Fruit fly (Drosophila melanogaster) whole organism, pupa: ENCODE data around the gene CG32170.
A peak's percentile ranks its signal among the peaks of the same experiment; 100 is the strongest.

Experiments used
- CG10348 ChIP-seq: fragments of 200-800 bp; sonication (Bioruptor generic); IDR thresholded peaks from 2 replicates; pipeline ENCODE4 v1.3.6; 2022; ENCODE audit warnings: missing biosample characterization, missing genetic modification characterization
- CG12605 ChIP-seq: fragments of 200-800 bp; sonication (Bioruptor generic); IDR thresholded peaks from 2 replicates; pipeline ENCODE4 v1.3.6; 2022; ENCODE audit warnings: missing biosample characterization, missing genetic modification characterization
- CG13204 ChIP-seq: fragments of 200-800 bp; sonication (Bioruptor generic); optimal IDR thresholded peaks from 2 replicates; lab custom pipeline; 2018; ENCODE audit warnings: missing biosample characterization, mild to moderate bottlenecking, missing genetic modification characterization, moderate library complexity
- CG14655 ChIP-seq: fragments of 200-800 bp; sonication (Bioruptor generic); optimal IDR thresholded peaks from 3 replicates; lab custom pipeline; 2017; ENCODE audit warnings: mild to moderate bottlenecking, missing biosample characterization, missing genetic modification reagents, missing genetic modification characterization
- CG15710 ChIP-seq: fragments of 200-800 bp; sonication (Bioruptor generic); optimal IDR thresholded peaks from 2 replicates; lab custom pipeline; 2018; ENCODE audit warnings: missing biosample characterization, mild to moderate bottlenecking, missing genetic modification characterization, moderate library complexity
- CG17806 ChIP-seq: fragments of 200-800 bp; sonication (Bioruptor generic); optimal IDR thresholded peaks from 2 replicates; lab custom pipeline; 2018; ENCODE audit warnings: missing biosample characterization, mild to moderate bottlenecking, missing genetic modification characterization, moderate library complexity
- CG32121 ChIP-seq: fragments of 200-800 bp; sonication (Bioruptor generic); IDR thresholded peaks from 2 replicates; pipeline ENCODE4 v1.3.6; 2022; ENCODE audit warnings: missing biosample characterization, missing genetic modification characterization
- CG34367 ChIP-seq: fragments of 200-800 bp; sonication (Bioruptor generic); optimal IDR thresholded peaks from 2 replicates; lab custom pipeline; 2018; ENCODE audit warnings: missing biosample characterization, mild to moderate bottlenecking, missing genetic modification characterization
- CG4496 ChIP-seq: fragments of 200-800 bp; sonication (Bioruptor generic); IDR thresholded peaks from 3 replicates; pipeline ENCODE4 v1.3.6; 2022; ENCODE audit warnings: missing biosample characterization, missing genetic modification characterization
- CG8159 ChIP-seq: fragments of 200-800 bp; sonication (Bioruptor generic); optimal IDR thresholded peaks from 3 replicates; lab custom pipeline; 2018; ENCODE audit warnings: missing biosample characterization, mild to moderate bottlenecking, missing genetic modification characterization, moderate library complexity
- CG8301 ChIP-seq: fragments of 200-800 bp; sonication (Bioruptor generic); optimal IDR thresholded peaks from 2 replicates; lab custom pipeline; 2018; ENCODE audit warnings: missing biosample characterization, mild to moderate bottlenecking, missing genetic modification characterization
- CG9948 ChIP-seq: fragments of 200-800 bp; sonication (Bioruptor generic); optimal IDR thresholded peaks from 2 replicates; lab custom pipeline; 2018; ENCODE audit warnings: missing biosample characterization, mild to moderate bottlenecking, missing genetic modification characterization, moderate library complexity
- D1 ChIP-seq: fragments of 200-800 bp; sonication (Bioruptor generic); optimal IDR thresholded peaks from 2 replicates; lab custom pipeline; 2018; ENCODE audit warnings: missing biosample characterization, mild to moderate bottlenecking, missing genetic modification characterization, moderate library complexity
- EcR ChIP-seq: fragments of 200-800 bp; sonication (Bioruptor generic); optimal IDR thresholded peaks from 3 replicates; lab custom pipeline; 2019; ENCODE audit warnings: missing biosample characterization, missing genetic modification characterization, mild to moderate bottlenecking, moderate library complexity, missing genetic modification reagents
- Ets98B ChIP-seq: fragments of 200-800 bp; sonication (Bioruptor generic); IDR thresholded peaks from 2 replicates; pipeline ENCODE4 v1.3.6; 2022; ENCODE audit warnings: missing biosample characterization, missing genetic modification characterization
- Pif1A ChIP-seq: fragments of 200-800 bp; sonication (Bioruptor generic); optimal IDR thresholded peaks from 3 replicates; lab custom pipeline; 2016; ENCODE audit warnings: missing biosample characterization, missing genetic modification characterization
- Pif1B ChIP-seq: fragments of 200-800 bp; sonication (Bioruptor generic); optimal IDR thresholded peaks from 3 replicates; lab custom pipeline; 2016; ENCODE audit warnings: missing biosample characterization, missing genetic modification characterization
- Snoo ChIP-seq: fragments of 200-800 bp; sonication (Bioruptor generic); optimal IDR thresholded peaks from 3 replicates; lab custom pipeline; 2017; ENCODE audit warnings: missing biosample characterization, mild to moderate bottlenecking, missing genetic modification characterization, inconsistent platforms
- fd96Ca ChIP-seq: fragments of 200-800 bp; sonication (Bioruptor generic); IDR thresholded peaks from 3 replicates; pipeline ENCODE4 v1.3.6; 2022; ENCODE audit warnings: missing biosample characterization, missing genetic modification characterization
- gl ChIP-seq: fragments of 200-800 bp; sonication (Bioruptor generic); optimal IDR thresholded peaks from 2 replicates; lab custom pipeline; 2018; ENCODE audit warnings: missing biosample characterization, mild to moderate bottlenecking, missing genetic modification characterization
- rn ChIP-seq: fragments of 200-800 bp; sonication (Bioruptor generic); IDR thresholded peaks from 2 replicates; pipeline ENCODE4 v1.3.6; 2022; ENCODE audit warnings: missing biosample characterization, missing genetic modification characterization

CG32170 gene

dm6 chr3L:16876785-16877468, at the start of gene CG32170:
Gene CG32170, plus strand, starts transcription at chr3L:16877309.
- TF ChIP-seq CG8159 (no peak), CG34367 (tag; lab: Kevin White, UChicago) (no peak), fd96Ca (GFP tag; lab: Robert Waterston, UW) (no peak), EcR (GFP tag; lab: Kevin White, UChicago) (no peak), CG12605 (GFP tag; lab: Robert Waterston, UW) (no peak), Ets98B (GFP tag; lab: Robert Waterston, UW) (no peak), CG17806 (tag; lab: Kevin White, UChicago) (no peak), D1 (no peak), CG15710 (tag; lab: Kevin White, UChicago) (no peak), CG14655 (GFP tag; lab: Kevin White, UChicago) (no peak), CG4496 (GFP tag; lab: Robert Waterston, UW) (peak; percentile 53; the same call in 1 of the 3 replicates), CG13204 (GFP tag; lab: Kevin White, UChicago) (peak; percentile 29), rn (GFP tag; lab: Robert Waterston, UW) (no peak), Snoo (tag; lab: Kevin White, UChicago) (no peak), CG10348 (GFP tag; lab: Robert Waterston, UW) (no peak)

DNA sequence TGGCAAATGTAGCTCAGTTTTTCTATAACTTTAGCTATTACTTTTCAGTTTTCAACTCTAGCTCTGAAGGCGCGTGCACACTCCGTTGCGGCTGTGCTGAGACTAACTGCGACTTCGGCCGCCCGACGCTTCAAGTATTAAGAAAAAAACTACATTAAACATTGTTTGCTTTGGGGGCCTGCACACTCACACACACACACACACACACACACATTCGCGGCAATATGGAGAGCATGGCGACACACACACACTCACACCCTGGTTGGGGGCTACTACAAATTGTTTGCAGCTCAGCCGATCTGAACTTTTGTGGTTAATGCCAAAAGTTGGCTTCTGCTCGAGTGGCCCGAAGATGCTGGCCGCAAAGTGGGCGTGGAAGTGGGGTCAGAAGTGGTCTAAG, 48.1 kb upstream of the CG32170 start, which contains the start of gene CG13024:
CG13024 (minus strand) TSS at position 108 of the 400 bp plus-strand sequence.
- TF ChIP-seq Ets98B (GFP tag; lab: Robert Waterston, UW) (no peak), Snoo (tag; lab: Kevin White, UChicago) (no peak), Pif1A (GFP tag; lab: Kevin White, UChicago) (no peak), fd96Ca (GFP tag; lab: Robert Waterston, UW) (no peak), CG8159 (no peak), CG15710 (tag; lab: Kevin White, UChicago) (no peak), CG9948 (tag; lab: Kevin White, UChicago) (no peak), CG13204 (GFP tag; lab: Kevin White, UChicago) (no peak), rn (GFP tag; lab: Robert Waterston, UW) (no peak), CG12605 (GFP tag; lab: Robert Waterston, UW) (no peak), CG17806 (tag; lab: Kevin White, UChicago) (no peak), CG14655 (GFP tag; lab: Kevin White, UChicago) (no peak), Pif1B (no peak), EcR (GFP tag; lab: Kevin White, UChicago) (no peak)

dm6 chr3L:16829983-16830382, 47.1 kb upstream of the CG32170 start:
- peak; percentile 69 for TF ChIP-seq EcR (GFP tag; lab: Kevin White, UChicago)
- no peak for TF ChIP-seq CG8159

DNA sequence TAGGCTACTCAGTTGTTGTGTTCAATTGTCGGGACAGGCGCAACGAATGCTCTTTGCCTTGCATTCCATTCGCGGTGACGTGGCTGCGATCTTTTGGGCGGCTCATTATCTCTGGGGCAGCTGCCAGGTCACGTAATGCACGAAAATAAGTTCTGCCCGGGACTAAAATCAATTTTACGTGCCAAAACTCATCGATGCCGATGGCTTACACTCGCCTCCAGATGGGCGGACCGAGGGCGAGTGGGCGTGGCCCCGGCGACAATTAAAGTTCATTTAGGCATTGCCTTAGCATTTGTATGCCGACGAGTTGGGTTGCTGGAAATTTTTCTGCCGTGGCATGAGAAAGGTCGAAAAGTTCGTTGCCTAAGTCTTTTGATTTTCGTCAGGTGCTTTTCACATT, 40.4 kb upstream of the CG32170 start:
- TF ChIP-seq CG4496 (GFP tag; lab: Robert Waterston, UW): no peak
- no peak for TF ChIP-seq CG9948 (tag; lab: Kevin White, UChicago)
- no peak for TF ChIP-seq CG14655 (GFP tag; lab: Kevin White, UChicago)
- no peak for TF ChIP-seq gl
- no peak for TF ChIP-seq rn (GFP tag; lab: Robert Waterston, UW)
- TF ChIP-seq D1: no peak
- no peak for TF ChIP-seq CG12605 (GFP tag; lab: Robert Waterston, UW)
- no peak for TF ChIP-seq CG15710 (tag; lab: Kevin White, UChicago)
- TF ChIP-seq Pif1A (GFP tag; lab: Kevin White, UChicago): no peak
- no peak for TF ChIP-seq CG32121 (GFP tag; lab: Robert Waterston, UW)
- no peak for TF ChIP-seq Ets98B (GFP tag; lab: Robert Waterston, UW)
- TF ChIP-seq, all 21 proteins: peak for 0

dm6 chr3L:16840540-16840939, 36.6 kb upstream of the CG32170 start:
- no peak for TF ChIP-seq CG34367 (tag; lab: Kevin White, UChicago)
- no peak for TF ChIP-seq Pif1A (GFP tag; lab: Kevin White, UChicago)
- TF ChIP-seq CG8159: peak; percentile 31
- TF ChIP-seq Pif1B: no peak
- no peak for TF ChIP-seq CG9948 (tag; lab: Kevin White, UChicago)
- TF ChIP-seq Snoo (tag; lab: Kevin White, UChicago): no peak
- TF ChIP-seq, all 21 proteins: peak for 1

dm6 chr3L:16842087-16842567, 35.0 kb upstream of the CG32170 start, which contains the start of gene TSG101:
Gene TSG101, plus strand, starts transcription at chr3L:16842294.
- TF ChIP-seq CG14655 (GFP tag; lab: Kevin White, UChicago) (no peak), CG34367 (tag; lab: Kevin White, UChicago) (no peak), Pif1A (GFP tag; lab: Kevin White, UChicago) (no peak), CG8301 (tag; lab: Kevin White, UChicago) (no peak), CG13204 (GFP tag; lab: Kevin White, UChicago) (no peak), CG17806 (tag; lab: Kevin White, UChicago) (no peak), fd96Ca (GFP tag; lab: Robert Waterston, UW) (no peak), CG15710 (tag; lab: Kevin White, UChicago) (no peak), CG8159 (no peak), D1 (no peak), CG9948 (tag; lab: Kevin White, UChicago) (no peak)
